Fruit fly (Drosophila melanogaster): Measurements from ENCODE around the gene CG8927.

CG8927 gene

DNA sequence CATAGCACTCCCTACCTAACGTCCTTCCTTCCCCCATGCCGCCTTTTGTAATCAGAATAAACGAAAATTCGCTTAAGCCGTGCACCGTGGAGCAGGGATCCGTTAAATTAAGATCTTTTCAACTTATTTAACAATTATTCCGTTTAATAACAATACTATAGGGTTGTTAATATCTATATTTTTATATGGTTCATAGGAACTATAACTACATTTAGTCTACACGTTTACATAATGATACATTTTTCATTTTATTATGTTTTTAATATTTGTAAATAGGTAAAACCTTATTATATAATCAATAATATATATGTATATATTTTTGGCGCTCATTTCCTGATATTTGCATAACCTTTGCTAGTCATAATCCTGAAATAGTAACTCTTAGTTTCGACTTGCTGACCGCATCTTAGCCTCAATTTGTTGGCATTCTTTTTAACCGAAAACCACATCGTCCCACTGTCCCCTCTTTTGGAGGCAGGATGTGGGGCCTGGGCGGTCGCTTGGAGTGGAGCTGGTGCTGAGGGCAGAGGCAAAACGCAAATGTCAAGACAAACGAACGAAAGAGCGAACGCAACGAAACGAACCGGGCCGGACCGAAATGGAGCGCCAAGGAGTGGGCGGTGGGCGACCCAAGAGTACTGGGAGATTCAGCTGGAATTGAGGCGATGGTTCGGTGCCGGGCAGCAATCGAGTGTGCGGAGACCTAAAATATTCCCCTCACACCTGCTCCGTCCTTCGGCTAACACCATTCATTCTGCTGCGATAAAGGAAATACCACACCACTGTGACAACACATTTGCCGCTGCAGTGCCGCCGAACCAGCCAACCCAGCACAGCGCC, 29.1 kb downstream of the CG8927 start (continued):
- TF ChIP-seq crol (GFP tag; IDR thresholded peaks at IDR 0.05) (peak; percentile 64), CG31441 (GFP tag; IDR thresholded peaks at IDR 0.05) (peak; percentile 41; the same call in 1 of the 2 replicates), CG13624 (GFP tag; optimal IDR thresholded peaks at IDR 0.05) (no peak), MTF-1 (GFP tag; optimal IDR thresholded peaks at IDR 0.05; ENCODE audit: borderline replicate concordance) (no peak), cato (GFP tag; optimal IDR thresholded peaks at IDR 0.05; ENCODE audit: borderline replicate concordance) (no peak), amos (GFP tag; IDR thresholded peaks at IDR 0.05; ENCODE audit: partially characterized antibody) (peak; percentile 9; the same call in 1 of the 2 replicates), CG11723 (GFP tag; optimal IDR thresholded peaks at IDR 0.05) (no peak), dimm (GFP tag; IDR thresholded peaks at IDR 0.05) (no peak), CG2199 (GFP tag; IDR thresholded peaks at IDR 0.05) (0 out of 3 replicates have a peak, but pooled peaks have one; percentile 66), H2.0 (GFP tag; IDR thresholded peaks at IDR 0.05) (no peak), CG17802 (tag; optimal IDR thresholded peaks at IDR 0.05) (no peak), fd102C (GFP tag; optimal IDR thresholded peaks at IDR 0.05) (no peak), CG7963 (GFP tag; IDR thresholded peaks at IDR 0.05; ENCODE audit: partially characterized antibody) (0 out of 3 replicates have a peak, but pooled peaks have one; percentile 12), CG15073 (GFP tag; optimal IDR thresholded peaks at IDR 0.05) (no peak), CG2129 (GFP tag; IDR thresholded peaks at IDR 0.05; ENCODE audit: partially characterized antibody) (no peak), CG9215 (GFP tag; IDR thresholded peaks at IDR 0.05) (peak; percentile 19; the same call in 1 of the 2 replicates), E2f1 (GFP tag; IDR thresholded peaks at IDR 0.05) (no peak), Blimp-1 (GFP tag; optimal IDR thresholded peaks at IDR 0.05) (no peak), CG14050 (GFP tag; IDR thresholded peaks at IDR 0.05) (no peak), CG5245 (GFP tag; optimal IDR thresholded peaks at IDR 0.05) (no peak), CG15269 (tag; optimal IDR thresholded peaks at IDR 0.05) (peak; percentile 53), ken (GFP tag; IDR thresholded peaks at IDR 0.05) (0 out of 3 replicates have a peak, but pooled peaks have one; percentile 13), az2 (GFP tag; optimal IDR thresholded peaks at IDR 0.05) (peak; percentile 14), slbo (GFP tag; IDR thresholded peaks at IDR 0.05) (0 out of 2 replicates have a peak, but pooled peaks have one; percentile 27), Hmr (GFP tag; optimal IDR thresholded peaks at IDR 0.05) (peak; percentile 74), zfh1 (GFP tag; IDR thresholded peaks at IDR 0.05) (0 out of 3 replicates have a peak, but pooled peaks have one; percentile 19), Six4 (GFP tag; optimal IDR thresholded peaks at IDR 0.05) (no peak), CG3281 (GFP tag; optimal IDR thresholded peaks at IDR 0.05) (peak; percentile 63), CG11504 (tag; optimal IDR thresholded peaks at IDR 0.05) (peak; percentile 71), CkIIα-i1 (GFP tag; IDR thresholded peaks at IDR 0.05) (no peak), Deaf1 (tag; optimal IDR thresholded peaks at IDR 0.05) (peak; percentile 42), HLH3B (GFP tag; IDR thresholded peaks at IDR 0.05) (no peak), CG12659 (GFP tag; optimal IDR thresholded peaks at IDR 0.05) (peak; percentile 48), tna (GFP tag; IDR thresholded peaks at IDR 0.05; ENCODE audit: partially characterized antibody) (0 out of 2 replicates have a peak, but pooled peaks have one; percentile 26), CG2889 (GFP tag; IDR thresholded peaks at IDR 0.05) (0 out of 3 replicates have a peak, but pooled peaks have one; percentile 39), ssp (GFP tag; IDR thresholded peaks at IDR 0.05) (no peak), CG17829 (tag; optimal IDR thresholded peaks at IDR 0.05) (no peak), CG10209 (GFP tag; optimal IDR thresholded peaks at IDR 0.05) (peak; percentile 44), oc (tag; optimal IDR thresholded peaks at IDR 0.05) (no peak), H15 (GFP tag; IDR thresholded peaks at IDR 0.05) (peak; percentile 45; the same call in 1 of the 3 replicates), ttk (GFP tag; IDR thresholded peaks at IDR 0.05) (no peak), Asciz (GFP tag; optimal IDR thresholded peaks at IDR 0.05) (no peak), CG12391 (tag; optimal IDR thresholded peaks at IDR 0.05) (peak; percentile 32), Ada2b (GFP tag; IDR thresholded peaks at IDR 0.05) (no peak), Ptx1 (GFP tag; IDR thresholded peaks at IDR 0.05) (no peak), D19B (GFP tag; optimal IDR thresholded peaks at IDR 0.05) (peak; percentile 30), ara (GFP tag; IDR thresholded peaks at IDR 0.05) (no peak), nerfin-2 (GFP tag; IDR thresholded peaks at IDR 0.05; ENCODE audit: partially characterized antibody) (no peak)
